Fruit fly (Drosophila melanogaster) S2 (cell line): ENCODE results near the gene tHMG1.

Experiments used
- CG8478 ChIP-seq: fragments of >200 bp; optimal IDR thresholded peaks from 2 replicates; lab custom pipeline; 2018
- CTCF ChIP-seq, 2 experiments: fragments of >200 bp; optimal IDR thresholded peaks; 2 replicates each; lab custom pipeline; 2018

Gene tHMG1

dm6 chr3R:22467939-22468571 lies 23.6 kb upstream of the tHMG1 start, which contains the start of the genes CG5377 and Nrx-1:
TSS of gene CG5377 (minus strand) at chr3R:22468157.
TSS of gene Nrx-1 (plus strand) at chr3R:22468512.
- no peak for TF ChIP-seq CTCF (optimal IDR thresholded peaks at IDR 0.05; lab: Kevin White, UChicago)
- TF ChIP-seq CG8478 (lab: Kevin White, UChicago), result no peak

- no peak for TF ChIP-seq CTCF (optimal IDR thresholded peaks at IDR 0.05; lab: Kevin White, UChicago)
- no peak for TF ChIP-seq CG8478 (lab: Kevin White, UChicago)
Observed at dm6 chr3R:22468829-22469487, 22.7 kb upstream of the tHMG1 start.

- TF ChIP-seq CTCF (optimal IDR thresholded peaks at IDR 0.05; lab: Kevin White, UChicago) (no peak), CG8478 (lab: Kevin White, UChicago) (no peak)
Observed at dm6 chr3R:22470064-22470463, 21.6 kb upstream of the tHMG1 start.

- no peak for TF ChIP-seq CTCF (optimal IDR thresholded peaks at IDR 0.05; lab: Kevin White, UChicago)
- TF ChIP-seq CG8478 (lab: Kevin White, UChicago), result no peak
Observed at dm6 chr3R:22483537-22483936, 8.1 kb upstream of the tHMG1 start.

- TF ChIP-seq CTCF (optimal IDR thresholded peaks at IDR 0.05; lab: Kevin White, UChicago) (peak in 1 of 2 experiments; percentile 41), CG8478 (lab: Kevin White, UChicago) (no peak)
Observed at dm6 chr3R:22487037-22487492, 4.6 kb upstream of the tHMG1 start, which contains the start of gene Pfdn5. TSS of gene Pfdn5 (plus strand) at chr3R:22487039.

dm6 chr3R:22488855-22489254 lies 2.8 kb upstream of the tHMG1 start, which contains the start of gene CG5376:
TSS of gene CG5376 (minus strand) at chr3R:22488955.
- TF ChIP-seq CTCF (optimal IDR thresholded peaks at IDR 0.05; lab: Kevin White, UChicago) (no peak), CG8478 (lab: Kevin White, UChicago) (no peak)

dm6 chr3R:22492767-22493166 lies 1.1 kb downstream of the tHMG1 start, which contains the start of gene tHMG2:
TSS of gene tHMG2 (plus strand) at chr3R:22492953.
- TF ChIP-seq CG8478 (lab: Kevin White, UChicago) (no peak), CTCF (optimal IDR thresholded peaks at IDR 0.05; lab: Kevin White, UChicago) (no peak)

- TF ChIP-seq CG8478 (lab: Kevin White, UChicago) (no peak), CTCF (optimal IDR thresholded peaks at IDR 0.05; lab: Kevin White, UChicago) (no peak)
Observed at dm6 chr3R:22494523-22495309, 3.1 kb downstream of the tHMG1 start.

dm6 chr3R:22497025-22497424 lies 5.4 kb downstream of the tHMG1 start, which contains the start of gene Octbeta1R:
TSS of gene Octbeta1R (plus strand) at chr3R:22497215.
- TF ChIP-seq CG8478 (lab: Kevin White, UChicago), result no peak
- no peak for TF ChIP-seq CTCF (optimal IDR thresholded peaks at IDR 0.05; lab: Kevin White, UChicago)

- TF ChIP-seq CG8478 (lab: Kevin White, UChicago) (no peak), CTCF (optimal IDR thresholded peaks at IDR 0.05; lab: Kevin White, UChicago) (no peak)
Observed at dm6 chr3R:22503630-22504029, 12.0 kb downstream of the tHMG1 start.

dm6 chr3R:22515384-22515783 lies 23.8 kb downstream of the tHMG1 start:
- TF ChIP-seq CG8478 (lab: Kevin White, UChicago) (no peak), CTCF (optimal IDR thresholded peaks at IDR 0.05; lab: Kevin White, UChicago) (no peak)

- no peak for TF ChIP-seq CG8478 (lab: Kevin White, UChicago)
- TF ChIP-seq CTCF (optimal IDR thresholded peaks at IDR 0.05; lab: Kevin White, UChicago), result no peak
Observed at dm6 chr3R:22518285-22518684, 26.7 kb downstream of the tHMG1 start.

dm6 chr3R:22518760-22519159 lies 27.1 kb downstream of the tHMG1 start:
- no peak for TF ChIP-seq CG8478 (lab: Kevin White, UChicago)
- no peak for TF ChIP-seq CTCF (optimal IDR thresholded peaks at IDR 0.05; lab: Kevin White, UChicago)

- no peak for TF ChIP-seq CG8478 (lab: Kevin White, UChicago)
Observed at dm6 chr3R:22520481-22520880, 28.9 kb downstream of the tHMG1 start.

- TF ChIP-seq CTCF (optimal IDR thresholded peaks at IDR 0.05; lab: Kevin White, UChicago) (no peak), CG8478 (lab: Kevin White, UChicago) (no peak)
Observed at dm6 chr3R:22522042-22522441, 30.4 kb downstream of the tHMG1 start.
